Fruit fly (Drosophila melanogaster) whole organism, embryonic: Measurements from ENCODE around the gene Mnn1.

Source experiments
- Adf1 ChIP-seq: fragments of 200-800 bp; sonication (Bioruptor generic); IDR thresholded peaks from 2 replicates; pipeline ENCODE4 v1.3.6; 2022; ENCODE audit warnings: missing biosample characterization, missing genetic modification characterization
- Aef1 ChIP-seq: fragments of 200-800 bp; sonication (Bioruptor generic); IDR thresholded peaks from 3 replicates; pipeline ENCODE4 v1.3.6; 2022; ENCODE audit warnings: missing biosample characterization, missing genetic modification characterization
- BEAF-32 ChIP-seq: fragments of 200-800 bp; sonication (Bioruptor generic); optimal IDR thresholded peaks from 3 replicates; lab custom pipeline; 2017; ENCODE audit warnings: missing biosample characterization, missing genetic modification characterization, mild to moderate bottlenecking, moderate library complexity, missing genetic modification reagents
- CG10267 ChIP-seq: fragments of 200-800 bp; sonication (Bioruptor generic); optimal IDR thresholded peaks from 2 replicates; lab custom pipeline; 2018; ENCODE audit warnings: missing biosample characterization, mild to moderate bottlenecking, missing genetic modification characterization, moderate library complexity
- CG11456 ChIP-seq: fragments of 200-800 bp; sonication (Bioruptor generic); IDR thresholded peaks from 3 replicates; pipeline ENCODE4 v1.3.6; 2022; ENCODE audit warnings: missing biosample characterization, missing genetic modification characterization
- CG11560 ChIP-seq: fragments of 200-800 bp; sonication (Bioruptor generic); IDR thresholded peaks from 3 replicates; pipeline ENCODE4 v1.3.6; 2022; ENCODE audit warnings: missing biosample characterization, missing genetic modification characterization
- CG12942 ChIP-seq: fragments of 200-800 bp; sonication (Bioruptor generic); optimal IDR thresholded peaks from 3 replicates; lab custom pipeline; 2016; ENCODE audit warnings: missing biosample characterization, missing genetic modification characterization
- CG14050 ChIP-seq: fragments of 200-800 bp; sonication (Bioruptor generic); IDR thresholded peaks from 3 replicates; pipeline ENCODE4 v1.3.6; 2022; ENCODE audit warnings: missing biosample characterization, missing genetic modification characterization
- CG14441 ChIP-seq: fragments of 200-800 bp; sonication (Bioruptor generic); IDR thresholded peaks from 2 replicates; pipeline ENCODE4 v1.3.6; 2022; ENCODE audit warnings: missing biosample characterization, missing genetic modification characterization
- CG15514 ChIP-seq: fragments of 200-800 bp; sonication (Bioruptor generic); optimal IDR thresholded peaks from 3 replicates; lab custom pipeline; 2017; ENCODE audit warnings: missing biosample characterization, missing genetic modification characterization, mild to moderate bottlenecking, moderate library complexity, missing genetic modification reagents
- CG1647 ChIP-seq: fragments of 200-800 bp; sonication (Bioruptor generic); optimal IDR thresholded peaks from 3 replicates; lab custom pipeline; 2016; ENCODE audit warnings: missing biosample characterization, missing genetic modification characterization
- CG18476 ChIP-seq: fragments of 200-800 bp; sonication (Bioruptor generic); optimal IDR thresholded peaks from 2 replicates; lab custom pipeline; 2016; ENCODE audit warnings: missing biosample characterization, mild to moderate bottlenecking, missing genetic modification characterization
- CG30403 ChIP-seq: fragments of 200-800 bp; sonication (Bioruptor generic); optimal IDR thresholded peaks from 3 replicates; lab custom pipeline; 2016; ENCODE audit warnings: missing biosample characterization, missing genetic modification characterization
- CG3065 ChIP-seq: fragments of 200-800 bp; sonication (Bioruptor generic); optimal IDR thresholded peaks from 2 replicates; lab custom pipeline; 2016; ENCODE audit warnings: missing biosample characterization, missing genetic modification characterization
- CG3995 ChIP-seq: fragments of 200-800 bp; sonication (Bioruptor generic); optimal IDR thresholded peaks from 3 replicates; lab custom pipeline; 2016; ENCODE audit warnings: missing biosample characterization, missing genetic modification characterization
- CG4854 ChIP-seq: fragments of 200-800 bp; sonication (Bioruptor generic); optimal IDR thresholded peaks from 2 replicates; lab custom pipeline; 2016; ENCODE audit warnings: missing biosample characterization, missing genetic modification characterization, inconsistent platforms
- CG6765 ChIP-seq: fragments of 200-800 bp; sonication (Bioruptor generic); optimal IDR thresholded peaks from 3 replicates; lab custom pipeline; 2017; ENCODE audit warnings: missing biosample characterization, mild to moderate bottlenecking, missing genetic modification characterization
- CG7357 ChIP-seq: fragments of 200-800 bp; sonication (Bioruptor generic); IDR thresholded peaks from 3 replicates; pipeline ENCODE4 v1.3.6; 2022; ENCODE audit warnings: missing biosample characterization, missing genetic modification characterization
- CG7786 ChIP-seq: fragments of 200-800 bp; sonication (Bioruptor generic); optimal IDR thresholded peaks from 2 replicates; lab custom pipeline; 2016; ENCODE audit warnings: missing biosample characterization, missing genetic modification characterization
- CG7963 ChIP-seq: fragments of 200-800 bp; sonication (Bioruptor generic); IDR thresholded peaks from 3 replicates; pipeline ENCODE4 v1.3.6; 2022; ENCODE audit warnings: missing biosample characterization, missing genetic modification characterization; ENCODE audit not compliant: partially characterized antibody
- CG8281 ChIP-seq: fragments of 200-800 bp; sonication (Bioruptor generic); optimal IDR thresholded peaks from 2 replicates; lab custom pipeline; 2018; ENCODE audit warnings: missing biosample characterization, mild to moderate bottlenecking, missing genetic modification characterization, moderate library complexity
- CG8944 ChIP-seq: fragments of 200-800 bp; sonication (Bioruptor generic); optimal IDR thresholded peaks from 3 replicates; lab custom pipeline; 2016; ENCODE audit warnings: missing biosample characterization, missing genetic modification characterization
- E2f2 ChIP-seq: fragments of 200-800 bp; sonication (Bioruptor generic); IDR thresholded peaks from 2 replicates; pipeline ENCODE4 v1.3.6; 2022; ENCODE audit warnings: missing biosample characterization, missing genetic modification characterization
- Ets97D ChIP-seq: fragments of 200-800 bp; sonication (Bioruptor generic); optimal IDR thresholded peaks from 3 replicates; lab custom pipeline; 2016; ENCODE audit warnings: missing biosample characterization, missing genetic modification characterization
- Hr78 ChIP-seq, 2 experiments: fragments of 200-800 bp in 1 of 2; fragments of >200 bp in 1 of 2; sonication (Bioruptor generic) in 1 of 2; optimal IDR thresholded peaks; 2 replicates each; lab custom pipeline; 2017 to 2019; ENCODE audit warnings: missing biosample characterization in 2 of 2, missing genetic modification characterization in 2 of 2, mild to moderate bottlenecking in 1 of 2, moderate library complexity in 1 of 2
- Nf-YB ChIP-seq: fragments of 200-800 bp; sonication (Bioruptor generic); optimal IDR thresholded peaks from 3 replicates; lab custom pipeline; 2019; ENCODE audit warnings: missing biosample characterization, mild to moderate bottlenecking, missing genetic modification characterization, moderate library complexity
- Sin3A ChIP-seq: fragments of >200 bp; optimal IDR thresholded peaks from 2 replicates; lab custom pipeline; 2018
- Sry-δ ChIP-seq: fragments of 200-800 bp; sonication (Bioruptor generic); optimal IDR thresholded peaks from 2 replicates; lab custom pipeline; 2016; ENCODE audit warnings: missing biosample characterization, missing genetic modification characterization
- Tbp ChIP-seq: fragments of >200 bp; optimal IDR thresholded peaks from 2 replicates; lab custom pipeline; 2018; ENCODE audit warnings: missing biosample characterization, missing genetic modification characterization
- Usf ChIP-seq: fragments of 200-800 bp; sonication (Bioruptor generic); optimal IDR thresholded peaks from 2 replicates; lab custom pipeline; 2017; ENCODE audit warnings: missing genotype, missing biosample characterization, missing genetic modification characterization
- YL-1 ChIP-seq: fragments of 200-800 bp; sonication (Bioruptor generic); optimal IDR thresholded peaks from 3 replicates; lab custom pipeline; 2017; ENCODE audit warnings: missing biosample characterization, mild to moderate bottlenecking, missing genetic modification characterization
- al ChIP-seq: fragments of 200-800 bp; sonication (Bioruptor generic); IDR thresholded peaks from 2 replicates; pipeline ENCODE4 v1.3.6; 2022; ENCODE audit warnings: missing biosample characterization, missing genetic modification characterization
- ase ChIP-seq: fragments of 200-800 bp; sonication (Bioruptor generic); IDR thresholded peaks from 3 replicates; pipeline ENCODE4 v1.3.6; 2022; ENCODE audit warnings: missing biosample characterization, missing genetic modification characterization
- az2 ChIP-seq: fragments of 200-800 bp; sonication (Bioruptor generic); optimal IDR thresholded peaks from 3 replicates; lab custom pipeline; 2016; ENCODE audit warnings: missing biosample characterization, missing genetic modification characterization
- esg ChIP-seq: fragments of 200-800 bp; sonication (Bioruptor generic); conservative IDR thresholded peaks from 2 replicates; pipeline ENCODE4 v1.3.6; 2022; ENCODE audit warnings: missing biosample characterization, missing genetic modification characterization
- fd64A ChIP-seq: fragments of 200-800 bp; sonication (Bioruptor generic); optimal IDR thresholded peaks from 3 replicates; lab custom pipeline; 2018; ENCODE audit warnings: missing biosample characterization, mild to moderate bottlenecking, missing genetic modification characterization
- hbn ChIP-seq: fragments of 200-800 bp; sonication (Bioruptor generic); IDR thresholded peaks from 2 replicates; pipeline ENCODE4 v1.3.6; 2022; ENCODE audit warnings: missing biosample characterization, missing genetic modification characterization; ENCODE audit not compliant: partially characterized antibody
- ind ChIP-seq: fragments of 200-800 bp; sonication (Bioruptor generic); optimal IDR thresholded peaks from 3 replicates; lab custom pipeline; 2016; ENCODE audit warnings: missing biosample characterization, missing genetic modification characterization
- lab ChIP-seq: fragments of 200-800 bp; sonication (Bioruptor generic); optimal IDR thresholded peaks from 3 replicates; lab custom pipeline; 2017; ENCODE audit warnings: missing biosample characterization, missing genetic modification characterization, mild to moderate bottlenecking, moderate library complexity, missing genetic modification reagents
- lbe ChIP-seq: fragments of 200-800 bp; sonication (Bioruptor generic); optimal IDR thresholded peaks from 2 replicates; lab custom pipeline; 2016; ENCODE audit warnings: missing biosample characterization, mild to moderate bottlenecking, missing genetic modification characterization
- lilli ChIP-seq: fragments of 200-800 bp; sonication (Bioruptor generic); optimal IDR thresholded peaks from 3 replicates; lab custom pipeline; 2016; ENCODE audit warnings: missing biosample characterization, missing genetic modification characterization
- onecut ChIP-seq: fragments of 200-800 bp; sonication (Bioruptor generic); IDR thresholded peaks from 2 replicates; pipeline ENCODE4 v1.3.6; 2022; ENCODE audit warnings: missing biosample characterization, missing genetic modification characterization
- pho ChIP-seq: fragments of 200-800 bp; sonication (Bioruptor generic); optimal IDR thresholded peaks from 2 replicates; lab custom pipeline; 2016; ENCODE audit warnings: missing biosample characterization, missing genetic modification characterization
- psq ChIP-seq: fragments of 200-800 bp; sonication (Bioruptor generic); optimal IDR thresholded peaks from 2 replicates; lab custom pipeline; 2017; ENCODE audit warnings: missing biosample characterization, missing genetic modification characterization
- schlank ChIP-seq: fragments of 200-800 bp; sonication (Bioruptor generic); optimal IDR thresholded peaks from 2 replicates; lab custom pipeline; 2018; ENCODE audit warnings: missing biosample characterization, mild to moderate bottlenecking, missing genetic modification characterization
- slbo ChIP-seq: fragments of 200-800 bp; sonication (Bioruptor generic); IDR thresholded peaks from 2 replicates; pipeline ENCODE4 v1.3.6; 2022; ENCODE audit warnings: missing biosample characterization, missing genetic modification characterization
- stc ChIP-seq: fragments of 200-800 bp; sonication (Bioruptor generic); IDR thresholded peaks from 2 replicates; pipeline ENCODE4 v1.3.6; 2022; ENCODE audit warnings: missing biosample characterization, missing genetic modification characterization
- tgo ChIP-seq: fragments of 200-800 bp; sonication (Bioruptor generic); IDR thresholded peaks from 3 replicates; pipeline ENCODE4 v1.3.6; 2022; ENCODE audit warnings: missing biosample characterization, missing genetic modification characterization
- trem ChIP-seq: fragments of 200-800 bp; optimal IDR thresholded peaks from 3 replicates; lab custom pipeline; 2019; ENCODE audit warnings: missing biosample characterization, mild to moderate bottlenecking, missing genetic modification characterization, moderate library complexity

Gene Mnn1

DNA sequence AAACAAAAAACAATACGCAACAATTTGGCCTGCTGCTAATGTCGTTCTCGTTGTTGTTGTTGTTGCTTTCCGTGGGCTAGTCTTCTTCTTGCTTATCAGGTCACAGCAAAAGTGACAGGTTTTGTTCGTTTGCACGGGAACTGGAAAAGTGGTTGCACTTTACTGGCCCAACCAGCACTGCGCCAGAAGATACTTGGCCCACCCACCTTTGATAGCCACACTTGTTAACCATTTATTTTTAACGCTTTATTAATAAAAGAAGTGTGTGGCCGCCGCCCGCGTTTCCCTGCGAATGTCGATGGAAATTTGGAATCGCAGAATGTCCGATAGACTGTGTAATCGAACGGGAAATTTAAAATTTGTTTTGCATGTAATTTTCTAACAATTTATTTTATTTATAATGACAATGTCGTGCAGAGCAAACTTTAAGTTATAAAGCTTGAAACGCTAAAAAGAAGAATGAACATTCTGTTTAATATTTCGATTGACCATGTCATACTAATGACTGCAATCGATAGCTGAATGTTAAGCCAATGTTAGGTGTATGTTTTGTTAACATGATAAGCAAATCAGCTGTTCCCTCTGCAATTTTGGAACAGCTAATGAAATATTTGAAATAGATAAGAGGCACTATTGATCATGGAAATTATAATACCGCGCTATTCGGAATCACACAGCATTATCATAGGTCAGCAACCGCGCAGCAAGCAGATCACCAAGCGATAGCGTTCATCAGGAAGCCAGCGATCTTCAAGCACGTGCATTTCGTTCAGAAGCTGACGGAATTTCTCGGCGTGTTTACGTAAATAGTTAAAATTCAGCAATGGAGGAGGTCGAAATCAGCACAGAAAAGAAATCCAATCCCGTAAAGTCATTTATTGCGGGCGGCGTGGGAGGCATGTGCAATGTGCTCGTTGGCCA, 28.9 kb upstream of the Mnn1 start, which contains the start of the genes CG31908 and MME1 (continued):
- no peak for TF ChIP-seq schlank (tag; lab: Kevin White, UChicago)
- TF ChIP-seq trem (tag; lab: Kevin White, UChicago): peak; percentile 56
- TF ChIP-seq pho (GFP tag; lab: Kevin White, UChicago): peak; percentile 52
- TF ChIP-seq Tbp (GFP tag; lab: Kevin White, UChicago): no peak
- 0 out of 2 replicates have a peak, but pooled peaks have one; percentile 25 for TF ChIP-seq CG14441 (GFP tag; lab: Robert Waterston, UW)
- TF ChIP-seq CG6765 (GFP tag; lab: Kevin White, UChicago): no peak
- peak; percentile 71 for TF ChIP-seq Sin3A (lab: Kevin White, UChicago)
- TF ChIP-seq fd64A (GFP tag; lab: Kevin White, UChicago): no peak
- peak; percentile 27 for TF ChIP-seq CG15514 (GFP tag; lab: Kevin White, UChicago)
- peak; percentile 45; the same call in 1 of the 2 replicates for TF ChIP-seq slbo (GFP tag; lab: Robert Waterston, UW)
- no peak for TF ChIP-seq CG8281
- peak; percentile 72 for TF ChIP-seq CG3995 (GFP tag; lab: Kevin White, UChicago)
- TF ChIP-seq CG8944: no peak
- peak; percentile 71 for TF ChIP-seq Ets97D (GFP tag; lab: Kevin White, UChicago)
- peak; percentile 69; the same call in 2 of the 3 replicates for TF ChIP-seq CG7963 (GFP tag; lab: Robert Waterston, UW)
- TF ChIP-seq YL-1 (GFP tag; lab: Kevin White, UChicago): peak; percentile 69
- peak; percentile 10 for TF ChIP-seq CG4854 (GFP tag; lab: Kevin White, UChicago)
- TF ChIP-seq Aef1 (GFP tag; lab: Robert Waterston, UW): peak; percentile 20; the same call in 1 of the 3 replicates
- no peak for TF ChIP-seq Adf1 (GFP tag; lab: Robert Waterston, UW)
- peak; percentile 24 for TF ChIP-seq CG12942
- peak; percentile 72 for TF ChIP-seq BEAF-32 (GFP tag; lab: Kevin White, UChicago)
- TF ChIP-seq lilli (GFP tag; lab: Kevin White, UChicago): peak; percentile 53
- no peak for TF ChIP-seq al
- TF ChIP-seq stc (GFP tag; lab: Robert Waterston, UW): no peak
- TF ChIP-seq CG18476 (GFP tag; lab: Kevin White, UChicago): peak; percentile 30
- peak; percentile 21 for TF ChIP-seq CG1647 (GFP tag; lab: Kevin White, UChicago)
- peak; percentile 20 for TF ChIP-seq lab (GFP tag; lab: Kevin White, UChicago)
- peak; percentile 4 for TF ChIP-seq az2 (GFP tag; lab: Kevin White, UChicago)
- no peak for TF ChIP-seq CG3065 (GFP tag; lab: Kevin White, UChicago)
- no peak for TF ChIP-seq ase (GFP tag; lab: Robert Waterston, UW)
- no peak for TF ChIP-seq CG7786 (GFP tag; lab: Kevin White, UChicago)
- peak; percentile 67 for TF ChIP-seq E2f2 (GFP tag; lab: Robert Waterston, UW)
- no peak for TF ChIP-seq CG7357 (GFP tag; lab: Robert Waterston, UW)
- peak; percentile 65 for TF ChIP-seq hbn (GFP tag; lab: Robert Waterston, UW)
- no peak for TF ChIP-seq psq (GFP tag; lab: Kevin White, UChicago)
- TF ChIP-seq Sry-δ (GFP tag; lab: Kevin White, UChicago): peak; percentile 56
- no peak for TF ChIP-seq CG14050 (GFP tag; lab: Robert Waterston, UW)
- TF ChIP-seq Nf-YB (GFP tag; lab: Kevin White, UChicago): no peak
- peak; percentile 30 for TF ChIP-seq lbe (GFP tag; lab: Kevin White, UChicago)
- TF ChIP-seq Usf (GFP tag; lab: Kevin White, UChicago): no peak
- TF ChIP-seq Hr78 (GFP tag; optimal IDR thresholded peaks at IDR 0.05; lab: Kevin White, UChicago): no peak
- TF ChIP-seq CG30403 (GFP tag; lab: Kevin White, UChicago): peak; percentile 36
- no peak for TF ChIP-seq CG11560 (tag; lab: Robert Waterston, UW)
- TF ChIP-seq CG10267 (tag; lab: Kevin White, UChicago): peak; percentile 41
- peak; percentile 43 for TF ChIP-seq ind (GFP tag; lab: Kevin White, UChicago)
- no peak; the same call in 2 of the 3 replicates for TF ChIP-seq tgo
- TF ChIP-seq onecut: no peak
- no peak for TF ChIP-seq esg (GFP tag; lab: Robert Waterston, UW)
- TF ChIP-seq CG11456 (GFP tag; lab: Robert Waterston, UW): no peak
